Worm (Caenorhabditis elegans): ENCODE data around the gene C30A5.16.

DNA sequence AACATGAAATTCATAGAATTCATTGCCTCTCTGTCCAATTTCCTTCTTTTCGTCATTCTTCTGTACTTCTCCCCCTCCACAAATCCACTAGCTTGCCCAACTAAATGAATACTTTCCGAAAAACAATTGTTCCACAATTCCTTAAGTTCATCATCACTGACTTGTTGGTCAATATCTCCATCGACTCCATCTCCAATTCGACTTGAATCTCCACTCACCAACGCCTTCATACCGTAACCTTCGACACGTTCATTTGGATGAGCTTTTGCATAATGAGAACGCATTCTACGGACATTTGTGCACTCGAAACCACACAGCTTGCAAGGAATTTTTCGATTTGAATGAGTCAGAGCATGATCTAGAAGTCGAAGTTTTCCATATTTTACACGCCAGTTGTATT is 22.9 kb downstream of the C30A5.16 start:
- TF ChIP-seq sea-2 (GFP tag; optimal IDR thresholded peaks at IDR 0.05) (no peak), ztf-11 (tag; optimal IDR thresholded peaks at IDR 0.05) (no peak), nhr-237 (tag; optimal IDR thresholded peaks at IDR 0.05) (no peak), ztf-4 (tag; optimal IDR thresholded peaks at IDR 0.05) (no peak), jun-1 (tag; optimal IDR thresholded peaks at IDR 0.05) (no peak), elt-2 (tag; optimal IDR thresholded peaks at IDR 0.05) (no peak), fkh-10 (GFP tag; optimal IDR thresholded peaks at IDR 0.05) (no peak), nfya-1 (tag; optimal IDR thresholded peaks at IDR 0.05; ENCODE audit: insufficient read depth) (no peak), nhr-76 (tag; optimal IDR thresholded peaks at IDR 0.05) (no peak), egl-5 (tag; optimal IDR thresholded peaks at IDR 0.05) (no peak), elt-3 (tag; optimal IDR thresholded peaks at IDR 0.05) (no peak), unc-62 (GFP tag; optimal IDR thresholded peaks at IDR 0.05) (no peak)

All from whole organism, L3 larva.